Fruit fly (Drosophila melanogaster): Measurements from ENCODE around the gene Nepl6.

The Nepl6 gene

DNA sequence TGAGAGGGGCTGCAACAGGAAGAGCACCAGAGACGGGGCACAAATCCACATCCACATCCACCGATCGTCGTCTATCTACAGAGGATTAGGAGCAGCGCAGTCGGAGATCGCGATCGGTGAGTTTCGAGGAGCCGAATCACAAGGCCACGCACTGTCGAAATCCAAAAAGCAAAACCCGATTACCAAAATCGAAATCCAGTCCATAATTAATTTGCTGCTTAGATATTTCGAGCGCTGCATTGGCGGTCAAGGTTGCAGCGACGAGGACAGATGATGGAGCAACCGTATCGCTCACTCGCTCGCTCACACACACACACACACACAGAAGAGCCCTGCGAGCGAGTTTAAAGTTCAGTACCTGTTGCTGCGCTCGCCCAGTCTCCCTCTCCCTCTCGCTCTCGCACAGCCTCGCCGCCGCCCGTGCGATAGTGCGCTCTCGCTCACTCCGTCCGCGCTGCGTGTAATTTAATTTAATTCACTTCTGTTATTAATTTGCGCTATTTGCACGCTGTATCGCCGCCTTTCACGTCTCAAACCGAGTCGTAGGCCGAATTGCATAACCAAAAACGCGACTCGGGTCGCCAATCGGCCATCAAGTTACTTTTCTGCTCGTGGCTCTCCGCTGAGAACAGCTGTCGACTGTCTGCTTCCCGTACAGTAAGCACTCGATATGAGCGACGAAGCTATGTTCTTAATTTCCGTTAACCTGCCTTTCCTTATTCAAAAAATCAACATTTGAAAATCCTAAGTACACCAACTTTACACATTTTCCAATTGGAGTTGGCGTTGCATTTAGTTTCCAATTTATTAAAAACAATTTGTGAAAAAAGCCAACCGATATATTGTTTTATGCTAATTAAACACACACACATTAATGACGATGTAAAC lies 46.1 kb downstream of the Nepl6 start (continued):
- no peak for TF ChIP-seq pfk (GFP tag; optimal IDR thresholded peaks at IDR 0.05)
- no peak for TF ChIP-seq rib (GFP tag; IDR thresholded peaks at IDR 0.05)
- TF ChIP-seq cas (GFP tag; IDR thresholded peaks at IDR 0.05) = peak; percentile 26; the same call in 1 of the 2 replicates
- TF ChIP-seq Max (GFP tag; optimal IDR thresholded peaks at IDR 0.05) = no peak
- no peak for TF ChIP-seq nau (GFP tag; optimal IDR thresholded peaks at IDR 0.05)
- peak; percentile 98 for TF ChIP-seq kah (GFP tag; optimal IDR thresholded peaks at IDR 0.05)
- TF ChIP-seq Ptx1 (GFP tag; IDR thresholded peaks at IDR 0.05) = peak; percentile 51
- no peak for TF ChIP-seq sima (GFP tag; optimal IDR thresholded peaks at IDR 0.05)
- no peak for TF ChIP-seq nerfin-2 (GFP tag; IDR thresholded peaks at IDR 0.05; ENCODE audit: partially characterized antibody)
- 0 out of 3 replicates have a peak, but pooled peaks have one; percentile 34 for TF ChIP-seq ci (GFP tag; IDR thresholded peaks at IDR 0.05)
- TF ChIP-seq CG3163 (GFP tag; optimal IDR thresholded peaks at IDR 0.05) = no peak
- 0 out of 2 replicates have a peak, but pooled peaks have one; percentile 8 for TF ChIP-seq CG32772 (GFP tag; IDR thresholded peaks at IDR 0.05)
- no peak for TF ChIP-seq CG1647 (GFP tag; optimal IDR thresholded peaks at IDR 0.05)
- TF ChIP-seq corto (GFP tag; optimal IDR thresholded peaks at IDR 0.05) = no peak
- no peak for TF ChIP-seq gce (GFP tag; IDR thresholded peaks at IDR 0.05)
- no peak for TF ChIP-seq bowl (GFP tag; IDR thresholded peaks at IDR 0.05)
- TF ChIP-seq CG13775 (GFP tag; optimal IDR thresholded peaks at IDR 0.05) = no peak
- TF ChIP-seq zf30C (GFP tag; optimal IDR thresholded peaks at IDR 0.05) = no peak
- TF ChIP-seq org-1 (GFP tag; optimal IDR thresholded peaks at IDR 0.05) = peak; percentile 43
- no peak for TF ChIP-seq Hey (tag; optimal IDR thresholded peaks at IDR 0.05)
- no peak for TF ChIP-seq ash1 (GFP tag; optimal IDR thresholded peaks at IDR 0.05)
- TF ChIP-seq Ssrp (tag; optimal IDR thresholded peaks at IDR 0.05) = peak; percentile 40
- TF ChIP-seq ham (GFP tag; IDR thresholded peaks at IDR 0.05) = no peak
- TF ChIP-seq CG14710 (tag; optimal IDR thresholded peaks at IDR 0.05) = no peak
- TF ChIP-seq Nf-YC (tag; optimal IDR thresholded peaks at IDR 0.05) = peak; percentile 2
- TF ChIP-seq CG6272 (GFP tag; IDR thresholded peaks at IDR 0.05) = no peak
- TF ChIP-seq bbx (GFP tag; IDR thresholded peaks at IDR 0.05; ENCODE audit: partially characterized antibody) = no peak
- TF ChIP-seq HmgZ (tag; optimal IDR thresholded peaks at IDR 0.05) = no peak
- peak; percentile 37; the same call in 2 of the 3 replicates for TF ChIP-seq tgo (GFP tag; IDR thresholded peaks at IDR 0.05)
- no peak for TF ChIP-seq CG7963 (GFP tag; IDR thresholded peaks at IDR 0.05; ENCODE audit: partially characterized antibody)
- no peak for TF ChIP-seq br (optimal IDR thresholded peaks at IDR 0.05)
- peak; percentile 49 for TF ChIP-seq CG15269 (tag; optimal IDR thresholded peaks at IDR 0.05)
- TF ChIP-seq CG12104 (GFP tag; optimal IDR thresholded peaks at IDR 0.05) = no peak
- TF ChIP-seq twi (tag; optimal IDR thresholded peaks at IDR 0.05) = no peak
- peak; percentile 39 for TF ChIP-seq CG13624 (GFP tag; optimal IDR thresholded peaks at IDR 0.05)
- TF ChIP-seq so (GFP tag; IDR thresholded peaks at IDR 0.05) = no peak
- peak; percentile 95 for TF ChIP-seq grau (tag; optimal IDR thresholded peaks at IDR 0.05)
- TF ChIP-seq chn (GFP tag; optimal IDR thresholded peaks at IDR 0.05) = no peak
- no peak for TF ChIP-seq CG2129 (GFP tag; IDR thresholded peaks at IDR 0.05; ENCODE audit: partially characterized antibody)
- no peak for TF ChIP-seq Oaz (GFP tag; IDR thresholded peaks at IDR 0.05)
- no peak for TF ChIP-seq Scr (GFP tag; IDR thresholded peaks at IDR 0.05; ENCODE audit: partially characterized antibody)
- TF ChIP-seq pb (GFP tag; optimal IDR thresholded peaks at IDR 0.05) = no peak
- TF ChIP-seq emc (GFP tag; optimal IDR thresholded peaks at IDR 0.05) = peak; percentile 30
- no peak for TF ChIP-seq Vsx1 (GFP tag; optimal IDR thresholded peaks at IDR 0.05)
- TF ChIP-seq HLH54F (GFP tag; optimal IDR thresholded peaks at IDR 0.05) = peak; percentile 50
- TF ChIP-seq Dll (GFP tag; IDR thresholded peaks at IDR 0.05; ENCODE audit: partially characterized antibody) = 0 out of 4 replicates have a peak, but pooled peaks have one; percentile 29
- TF ChIP-seq CG13894 (tag; optimal IDR thresholded peaks at IDR 0.05) = no peak
- TF ChIP-seq Blimp-1 (GFP tag; optimal IDR thresholded peaks at IDR 0.05) = peak; percentile 8
- TF ChIP-seq Fer3 (tag; optimal IDR thresholded peaks at IDR 0.05) = peak; percentile 46

Measured in whole organism, embryonic.